Fruit fly (Drosophila melanogaster): ENCODE measurements around the gene tow.
A peak's percentile ranks its signal among the peaks of the same experiment; 100 is the strongest.

tow gene

dm6 chr3L:6981823-6982222, 39.2 kb downstream of the tow start (continued):
- TF ChIP-seq grau (tag; optimal IDR thresholded peaks at IDR 0.05) (peak; percentile 68), lmd (GFP tag; IDR thresholded peaks at IDR 0.05) (peak; percentile 26; the same call in 1 of the 2 replicates), NC2α (GFP tag; optimal IDR thresholded peaks at IDR 0.05) (no peak), pnt (GFP tag; optimal IDR thresholded peaks at IDR 0.05) (peak; percentile 13), CG14050 (GFP tag; IDR thresholded peaks at IDR 0.05) (no peak), CG3847 (GFP tag; IDR thresholded peaks at IDR 0.05) (no peak), CG11456 (GFP tag; IDR thresholded peaks at IDR 0.05) (no peak), so (GFP tag; IDR thresholded peaks at IDR 0.05) (no peak), Bdp1 (GFP tag; optimal IDR thresholded peaks at IDR 0.05) (no peak), Ssrp (tag; optimal IDR thresholded peaks at IDR 0.05) (peak; percentile 68), bowl (GFP tag; IDR thresholded peaks at IDR 0.05) (no peak), CG6254 (GFP tag; optimal IDR thresholded peaks at IDR 0.05) (no peak), CG5245 (GFP tag; optimal IDR thresholded peaks at IDR 0.05) (no peak), sens-2 (GFP tag; IDR thresholded peaks at IDR 0.05) (no peak), ind (GFP tag; optimal IDR thresholded peaks at IDR 0.05) (peak; percentile 2), CG34376 (GFP tag; optimal IDR thresholded peaks at IDR 0.05) (no peak), crol (GFP tag; IDR thresholded peaks at IDR 0.05) (no peak), wdn (GFP tag; IDR thresholded peaks at IDR 0.05) (no peak), nerfin-1 (tag; optimal IDR thresholded peaks at IDR 0.05) (no peak), CG2889 (GFP tag; IDR thresholded peaks at IDR 0.05) (no peak), gfzf (GFP tag; optimal IDR thresholded peaks at IDR 0.05) (no peak), salm (tag; optimal IDR thresholded peaks at IDR 0.05) (no peak), croc (GFP tag; conservative IDR thresholded peaks at IDR 0.05) (no peak), ERR (GFP tag; optimal IDR thresholded peaks at IDR 0.05) (no peak), pan (optimal IDR thresholded peaks at IDR 0.05) (no peak), pan (GFP tag; optimal IDR thresholded peaks at IDR 0.05 in 1 of 2, IDR thresholded peaks at IDR 0.05 in 1 of 2) (peak in 1 of 2 experiments; percentile 12), tna (GFP tag; IDR thresholded peaks at IDR 0.05; ENCODE audit: partially characterized antibody) (no peak), CG4820 (GFP tag; optimal IDR thresholded peaks at IDR 0.05) (peak; percentile 43), fd102C (GFP tag; optimal IDR thresholded peaks at IDR 0.05) (peak; percentile 57), prd (optimal IDR thresholded peaks at IDR 0.05) (no peak), prd (GFP tag; IDR thresholded peaks at IDR 0.05) (peak; percentile 87; the same call in 2 of the 3 replicates), CG30403 (GFP tag; optimal IDR thresholded peaks at IDR 0.05) (peak; percentile 39), pzg (GFP tag; optimal IDR thresholded peaks at IDR 0.05) (no peak), dmrt99B (tag; optimal IDR thresholded peaks at IDR 0.05) (peak; percentile 39), scrt (GFP tag; optimal IDR thresholded peaks at IDR 0.05) (no peak), CG4424 (GFP tag; optimal IDR thresholded peaks at IDR 0.05) (peak; percentile 46), Awh (GFP tag; IDR thresholded peaks at IDR 0.05) (no peak), gsb (GFP tag; IDR thresholded peaks at IDR 0.05) (no peak), kni (GFP tag; optimal IDR thresholded peaks at IDR 0.05) (no peak), CG10959 (GFP tag; IDR thresholded peaks at IDR 0.05) (peak; percentile 68), sd (tag; optimal IDR thresholded peaks at IDR 0.05) (no peak), otp (GFP tag; IDR thresholded peaks at IDR 0.05) (no peak), ac (GFP tag; optimal IDR thresholded peaks at IDR 0.05) (peak; percentile 66), Usf (GFP tag; optimal IDR thresholded peaks at IDR 0.05) (peak; percentile 33), fd3F (GFP tag; optimal IDR thresholded peaks at IDR 0.05) (no peak), Xrp1 (GFP tag; IDR thresholded peaks at IDR 0.05) (peak; percentile 61), CG12299 (tag; optimal IDR thresholded peaks at IDR 0.05) (no peak), CG6765 (GFP tag; optimal IDR thresholded peaks at IDR 0.05) (no peak), chinmo (GFP tag; IDR thresholded peaks at IDR 0.05; ENCODE audit: partially characterized antibody) (no peak), TFAM (GFP tag; optimal IDR thresholded peaks at IDR 0.05) (no peak), CG13424 (tag; optimal IDR thresholded peaks at IDR 0.05) (peak; percentile 64), E2f2 (GFP tag; IDR thresholded peaks at IDR 0.05) (no peak; the same call in 1 of the 2 replicates), CG10543 (GFP tag; optimal IDR thresholded peaks at IDR 0.05) (no peak)
